Fruit fly (Drosophila melanogaster) whole organism, prepupa: Measurements from ENCODE around the gene Snx1.

Source experiments
- Blimp-1 ChIP-seq: fragments of 200-800 bp; sonication (Bioruptor generic); optimal IDR thresholded peaks from 3 replicates; lab custom pipeline; 2017; ENCODE audit warnings: missing biosample characterization, missing genetic modification characterization, mild to moderate bottlenecking, moderate library complexity, missing genetic modification reagents
- CG10631 ChIP-seq: fragments of 200-800 bp; sonication (Bioruptor generic); optimal IDR thresholded peaks from 2 replicates; lab custom pipeline; 2016; ENCODE audit warnings: missing biosample characterization, missing genetic modification characterization
- CG10669 ChIP-seq: fragments of 200-800 bp; sonication (Bioruptor generic); optimal IDR thresholded peaks from 3 replicates; lab custom pipeline; 2018; ENCODE audit warnings: missing biosample characterization, mild to moderate bottlenecking, missing genetic modification characterization, moderate library complexity
- CG11294 ChIP-seq: fragments of 200-800 bp; sonication (Bioruptor generic); IDR thresholded peaks from 2 replicates; pipeline ENCODE4 v1.3.6; 2022; ENCODE audit warnings: missing biosample characterization, missing genetic modification characterization
- CG11762 ChIP-seq: fragments of 200-800 bp; sonication (Bioruptor generic); optimal IDR thresholded peaks from 3 replicates; lab custom pipeline; 2016; ENCODE audit warnings: missing biosample characterization, missing genetic modification characterization; ENCODE audit not compliant: insufficient read depth
- CG11902 ChIP-seq: fragments of 200-800 bp; sonication (Bioruptor generic); optimal IDR thresholded peaks from 3 replicates; lab custom pipeline; 2016; ENCODE audit warnings: missing biosample characterization, missing genetic modification characterization
- CG15336 ChIP-seq: fragments of 200-800 bp; sonication (Bioruptor generic); IDR thresholded peaks from 2 replicates; pipeline ENCODE4 v1.3.6; 2022; ENCODE audit warnings: missing biosample characterization, missing genetic modification characterization
- CG1621 ChIP-seq: fragments of 200-800 bp; sonication (Bioruptor generic); optimal IDR thresholded peaks from 3 replicates; lab custom pipeline; 2018; ENCODE audit warnings: missing biosample characterization, mild to moderate bottlenecking, missing genetic modification characterization
- CG16779 ChIP-seq: fragments of 200-800 bp; sonication (Bioruptor generic); optimal IDR thresholded peaks from 3 replicates; lab custom pipeline; 2017; ENCODE audit warnings: missing biosample characterization, mild to moderate bottlenecking, missing genetic modification characterization
- CG3032 ChIP-seq: fragments of 200-800 bp; optimal IDR thresholded peaks from 2 replicates; lab custom pipeline; 2019; ENCODE audit warnings: missing biosample characterization, mild to moderate bottlenecking, missing genetic modification characterization, moderate library complexity
- CG32006 ChIP-seq: fragments of 200-800 bp; sonication (Bioruptor generic); optimal IDR thresholded peaks from 3 replicates; lab custom pipeline; 2017; ENCODE audit warnings: missing biosample characterization, mild to moderate bottlenecking, missing genetic modification characterization
- CG3919 ChIP-seq: fragments of 200-800 bp; sonication (Bioruptor generic); optimal IDR thresholded peaks from 3 replicates; lab custom pipeline; 2016; ENCODE audit warnings: missing biosample characterization, missing genetic modification characterization
- CG4318 ChIP-seq: fragments of 200-800 bp; sonication (Bioruptor generic); optimal IDR thresholded peaks from 3 replicates; lab custom pipeline; 2017; ENCODE audit warnings: missing biosample characterization, mild to moderate bottlenecking, missing genetic modification characterization
- CG6276 ChIP-seq: fragments of 200-800 bp; sonication (Bioruptor generic); optimal IDR thresholded peaks from 2 replicates; lab custom pipeline; 2017; ENCODE audit warnings: missing biosample characterization, mild to moderate bottlenecking, missing genetic modification characterization
- CG6792 ChIP-seq: fragments of 200-800 bp; sonication (Bioruptor generic); optimal IDR thresholded peaks from 3 replicates; lab custom pipeline; 2016; ENCODE audit warnings: missing biosample characterization, missing genetic modification characterization
- CG6808 ChIP-seq: fragments of 200-800 bp; sonication (Bioruptor generic); optimal IDR thresholded peaks from 3 replicates; lab custom pipeline; 2017; ENCODE audit warnings: missing biosample characterization, missing genetic modification characterization, mild to moderate bottlenecking, moderate library complexity, missing genetic modification reagents
- CG6854 ChIP-seq: fragments of 200-800 bp; sonication (Bioruptor generic); optimal IDR thresholded peaks from 2 replicates; lab custom pipeline; 2017; ENCODE audit warnings: missing biosample characterization, mild to moderate bottlenecking, missing genetic modification characterization
- CG7368 ChIP-seq: fragments of 200-800 bp; sonication (Bioruptor generic); optimal IDR thresholded peaks from 3 replicates; lab custom pipeline; 2016; ENCODE audit warnings: missing biosample characterization, missing genetic modification characterization
- CG8119 ChIP-seq: fragments of 200-800 bp; sonication (Bioruptor generic); IDR thresholded peaks from 3 replicates; pipeline ENCODE4 v1.3.6; 2022; ENCODE audit warnings: missing biosample characterization, missing genetic modification characterization
- CG8319 ChIP-seq: fragments of 200-800 bp; sonication (Bioruptor generic); optimal IDR thresholded peaks from 3 replicates; lab custom pipeline; 2016; ENCODE audit warnings: missing biosample characterization, missing genetic modification characterization
- CG8632 ChIP-seq: fragments of 200-800 bp; sonication (Bioruptor generic); optimal IDR thresholded peaks from 3 replicates; lab custom pipeline; 2016; ENCODE audit warnings: missing biosample characterization, missing genetic modification characterization
- CG9139 ChIP-seq: fragments of 200-800 bp; sonication (Bioruptor generic); optimal IDR thresholded peaks from 3 replicates; lab custom pipeline; 2017; ENCODE audit warnings: missing biosample characterization, mild to moderate bottlenecking, missing genetic modification characterization
- Eip78C ChIP-seq: fragments of 200-800 bp; sonication (Bioruptor generic); peaks from one replicate; lab custom pipeline; 2016; ENCODE audit warnings: missing biosample characterization, missing genetic modification characterization
- Eip93F ChIP-seq: fragments of 200-800 bp; sonication (Bioruptor generic); optimal IDR thresholded peaks from 2 replicates; lab custom pipeline; 2016; ENCODE audit warnings: missing biosample characterization, mild to moderate bottlenecking, missing genetic modification characterization
- Ets96B ChIP-seq: fragments of 200-800 bp; optimal IDR thresholded peaks from 2 replicates; lab custom pipeline; 2019; ENCODE audit warnings: missing biosample characterization, mild to moderate bottlenecking, missing genetic modification characterization, moderate library complexity
- Gug ChIP-seq: fragments of 200-800 bp; sonication (Bioruptor generic); IDR thresholded peaks from 2 replicates; pipeline ENCODE4 v1.3.6; 2022; ENCODE audit warnings: missing biosample characterization, missing genetic modification characterization
- Hr39 ChIP-seq: fragments of 200-800 bp; sonication (Bioruptor generic); optimal IDR thresholded peaks from 2 replicates; lab custom pipeline; 2016; ENCODE audit warnings: missing biosample characterization, missing genetic modification characterization
- OdsH ChIP-seq: fragments of 200-800 bp; sonication (Bioruptor generic); optimal IDR thresholded peaks from 3 replicates; lab custom pipeline; 2016; ENCODE audit warnings: missing biosample characterization, missing genetic modification characterization
- Smox ChIP-seq: fragments of 200-800 bp; sonication (Bioruptor generic); optimal IDR thresholded peaks from 3 replicates; lab custom pipeline; 2016; ENCODE audit warnings: missing biosample characterization, missing genetic modification characterization
- Sox102F ChIP-seq: fragments of 200-800 bp; sonication (Bioruptor generic); optimal IDR thresholded peaks from 2 replicates; lab custom pipeline; 2016; ENCODE audit warnings: missing biosample characterization, mild to moderate bottlenecking, missing genetic modification characterization
- Sox15 ChIP-seq: fragments of 200-800 bp; sonication (Bioruptor generic); optimal IDR thresholded peaks from 3 replicates; lab custom pipeline; 2016; ENCODE audit warnings: missing biosample characterization, missing genetic modification characterization
- achi ChIP-seq: fragments of 200-800 bp; sonication (Bioruptor generic); optimal IDR thresholded peaks from 3 replicates; lab custom pipeline; 2016; ENCODE audit warnings: missing biosample characterization, missing genetic modification characterization
- acj6 ChIP-seq: fragments of 200-800 bp; sonication (Bioruptor generic); optimal IDR thresholded peaks from 3 replicates; lab custom pipeline; 2016; ENCODE audit warnings: missing biosample characterization, missing genetic modification characterization
- dac ChIP-seq: fragments of 200-800 bp; sonication (Bioruptor generic); optimal IDR thresholded peaks from 2 replicates; lab custom pipeline; 2017; ENCODE audit warnings: missing biosample characterization, mild to moderate bottlenecking, missing genetic modification characterization
- eg ChIP-seq: fragments of 200-800 bp; sonication (Bioruptor generic); IDR thresholded peaks from 3 replicates; pipeline ENCODE4 v1.3.6; 2022; ENCODE audit warnings: missing biosample characterization, missing genetic modification characterization
- esn ChIP-seq: fragments of 200-800 bp; sonication (Bioruptor generic); optimal IDR thresholded peaks from 2 replicates; lab custom pipeline; 2016; ENCODE audit warnings: missing biosample characterization, mild to moderate bottlenecking, missing genetic modification characterization, moderate library complexity
- fd59A ChIP-seq: fragments of 200-800 bp; sonication (Bioruptor generic); optimal IDR thresholded peaks from 2 replicates; lab custom pipeline; 2017; ENCODE audit warnings: missing biosample characterization, mild to moderate bottlenecking, missing genetic modification characterization, missing genetic modification reagents
- fd85E ChIP-seq: fragments of 200-800 bp; sonication (Bioruptor generic); optimal IDR thresholded peaks from 3 replicates; lab custom pipeline; 2016; ENCODE audit warnings: missing biosample characterization, missing genetic modification characterization
- fkh ChIP-seq: fragments of 200-800 bp; sonication (Bioruptor generic); optimal IDR thresholded peaks from 3 replicates; lab custom pipeline; 2017; ENCODE audit warnings: missing biosample characterization, mild to moderate bottlenecking, missing genetic modification characterization, moderate library complexity
- lz ChIP-seq: fragments of 200-800 bp; sonication (Bioruptor generic); optimal IDR thresholded peaks from 3 replicates; lab custom pipeline; 2016; ENCODE audit warnings: missing biosample characterization, missing genetic modification characterization
- salr ChIP-seq, 2 experiments: fragments of 200-800 bp; sonication (Bioruptor generic); optimal IDR thresholded peaks; 3 replicates each; lab custom pipeline; 2016 to 2018; ENCODE audit warnings: missing biosample characterization in 2 of 2, missing genetic modification characterization in 2 of 2, mild to moderate bottlenecking in 1 of 2
- ss ChIP-seq, 2 experiments: fragments of 200-800 bp; sonication (Bioruptor generic); optimal IDR thresholded peaks; 2 replicates in 1 of 2; 3 replicates in 1 of 2; lab custom pipeline; 2017 to 2018; ENCODE audit warnings: mild to moderate bottlenecking in 2 of 2, missing biosample characterization in 2 of 2, missing genetic modification characterization in 2 of 2, moderate library complexity in 1 of 2
- svp ChIP-seq: fragments of 200-800 bp; sonication (Bioruptor generic); peaks from one replicate; lab custom pipeline; 2016; ENCODE audit warnings: missing biosample characterization, missing genetic modification characterization
- vri ChIP-seq: fragments of 200-800 bp; sonication (Bioruptor generic); optimal IDR thresholded peaks from 3 replicates; lab custom pipeline; 2016; ENCODE audit warnings: missing biosample characterization, mild to moderate bottlenecking, missing genetic modification characterization

Snx1 gene

dm6 chr2L:3485506-3485905 lies 36.0 kb downstream of the Snx1 start (continued):
- TF ChIP-seq CG8632 = no peak
- no peak for TF ChIP-seq fd59A
- TF ChIP-seq Sox102F (GFP tag; lab: Kevin White, UChicago) = no peak
- no peak for TF ChIP-seq CG8319
- TF ChIP-seq fd85E = no peak
- TF ChIP-seq ss (GFP tag; optimal IDR thresholded peaks at IDR 0.05; lab: Kevin White, UChicago) = no peak
- no peak for TF ChIP-seq Ets96B (tag; lab: Kevin White, UChicago)
- TF ChIP-seq CG4318 (GFP tag; lab: Kevin White, UChicago) = peak; percentile 23
- no peak for TF ChIP-seq Hr39 (GFP tag; lab: Kevin White, UChicago)
- TF ChIP-seq acj6 = no peak
- TF ChIP-seq Gug = no peak
- TF ChIP-seq esn (GFP tag; lab: Kevin White, UChicago) = no peak
- peak; percentile 69 for TF ChIP-seq CG32006 (GFP tag; lab: Kevin White, UChicago)
- peak; percentile 30 for TF ChIP-seq Eip78C (GFP tag; lab: Kevin White, UChicago)
- no peak for TF ChIP-seq achi (GFP tag; lab: Kevin White, UChicago)
- no peak for TF ChIP-seq lz (GFP tag; lab: Kevin White, UChicago)
- no peak for TF ChIP-seq CG3919
- no peak for TF ChIP-seq CG3032 (tag; lab: Kevin White, UChicago)
- TF ChIP-seq CG10631 (GFP tag; lab: Kevin White, UChicago) = no peak
- TF ChIP-seq CG1621 = no peak
- TF ChIP-seq dac (GFP tag; lab: Kevin White, UChicago) = peak; percentile 13
- no peak for TF ChIP-seq CG11762
- no peak for TF ChIP-seq fkh (GFP tag; lab: Kevin White, UChicago)

- TF ChIP-seq Gug (no peak), eg (peak; percentile 42; the same call in 1 of the 3 replicates)
These were observed 41.5 kb downstream of the Snx1 start, which contains the start of gene CG15414 for dm6 chr2L:3490971-3491370. Gene CG15414, minus strand, starts transcription at chr2L:3491071.

dm6 chr2L:3493475-3493874 lies 44.0 kb downstream of the Snx1 start:
- TF ChIP-seq vri (GFP tag; lab: Kevin White, UChicago) = no peak
- no peak for TF ChIP-seq Smox
- TF ChIP-seq CG3032 (tag; lab: Kevin White, UChicago) = no peak
- peak; percentile 60; the same call in 1 of the 3 replicates for TF ChIP-seq eg
- no peak for TF ChIP-seq Eip78C (GFP tag; lab: Kevin White, UChicago)
- TF ChIP-seq CG6854 = no peak
- peak; percentile 37; the same call in 1 of the 3 replicates for TF ChIP-seq CG8119 (GFP tag; lab: Robert Waterston, UW)
- no peak for TF ChIP-seq CG11294 (GFP tag; lab: Robert Waterston, UW)
- TF ChIP-seq CG6276 = no peak
- TF ChIP-seq Eip93F (GFP tag; lab: Kevin White, UChicago) = no peak
- 0 out of 2 replicates have a peak, but pooled peaks have one; percentile 28 for TF ChIP-seq Gug
- TF ChIP-seq Blimp-1 = no peak
- no peak for TF ChIP-seq CG16779 (tag; lab: Kevin White, UChicago)
- no peak for TF ChIP-seq CG9139
- TF ChIP-seq CG1621 = no peak
- TF ChIP-seq CG15336 (GFP tag; lab: Robert Waterston, UW) = peak; percentile 61
- TF ChIP-seq CG11902 = no peak
- TF ChIP-seq CG6808 (GFP tag; lab: Kevin White, UChicago) = no peak
- no peak for TF ChIP-seq Sox15 (GFP tag; lab: Kevin White, UChicago)
- no peak for TF ChIP-seq fd59A
- no peak for TF ChIP-seq esn (GFP tag; lab: Kevin White, UChicago)
- no peak for TF ChIP-seq OdsH (GFP tag; lab: Kevin White, UChicago)
- no peak for TF ChIP-seq salr (GFP tag; optimal IDR thresholded peaks at IDR 0.05; lab: Kevin White, UChicago)
- peak; percentile 16 for TF ChIP-seq CG32006 (GFP tag; lab: Kevin White, UChicago)
- TF ChIP-seq ss (GFP tag; optimal IDR thresholded peaks at IDR 0.05; lab: Kevin White, UChicago) = no peak
- no peak for TF ChIP-seq CG10669 (GFP tag; lab: Kevin White, UChicago)
- no peak for TF ChIP-seq svp (GFP tag; lab: Kevin White, UChicago)
- no peak for TF ChIP-seq CG7368 (GFP tag; lab: Kevin White, UChicago)
- no peak for TF ChIP-seq CG6792 (GFP tag; lab: Kevin White, UChicago)
- TF ChIP-seq CG8319 = no peak
